Worm (Caenorhabditis elegans) whole organism, late embryonic: ENCODE results near the gene srlf-19.

ENCODE experiments used
- F13H6.1 ChIP-seq: sonication (generic microtip); optimal IDR thresholded peaks from 2 replicates; lab custom pipeline; 2016; ENCODE audit warnings: missing genetic modification characterization, missing compliant biosample characterization
- ceh-18 ChIP-seq: sonication (generic microtip); optimal IDR thresholded peaks from 2 replicates; lab custom pipeline; 2016; ENCODE audit warnings: missing genetic modification characterization, missing compliant biosample characterization
- ceh-22 ChIP-seq: sonication (generic microtip); optimal IDR thresholded peaks from 2 replicates; lab custom pipeline; 2017; ENCODE audit warnings: missing biosample characterization, missing genetic modification characterization
- ceh-30 ChIP-seq: fragments of 150-350 bp; optimal IDR thresholded peaks from 2 replicates; lab custom pipeline; 2014; ENCODE audit warnings: missing biosample characterization, missing genetic modification characterization
- ceh-34 ChIP-seq: sonication (generic microtip); optimal IDR thresholded peaks from 2 replicates; lab custom pipeline; 2016; ENCODE audit warnings: mild to moderate bottlenecking, missing genetic modification characterization, missing compliant biosample characterization
- ceh-45 ChIP-seq: fragments of 200-800 bp; sonication (Bioruptor generic); IDR thresholded peaks from 2 replicates; pipeline ENCODE4 v1.3.6; 2022; ENCODE audit warnings: missing genetic modification reagents, missing genetic modification characterization, missing compliant biosample characterization
- ceh-48 ChIP-seq: sonication (generic microtip); optimal IDR thresholded peaks from 2 replicates; lab custom pipeline; 2016; ENCODE audit warnings: missing genetic modification characterization, inconsistent platforms, missing compliant biosample characterization
- che-1 ChIP-seq: sonication (generic microtip); optimal IDR thresholded peaks from 2 replicates; lab custom pipeline; 2016; ENCODE audit warnings: mild to moderate bottlenecking, missing genetic modification characterization, missing compliant biosample characterization
- dmd-4 ChIP-seq: sonication (generic microtip); optimal IDR thresholded peaks from 2 replicates; lab custom pipeline; 2016; ENCODE audit warnings: borderline replicate concordance, missing genetic modification characterization, missing compliant biosample characterization
- fkh-10 ChIP-seq: fragments of 150-350 bp; optimal IDR thresholded peaks from 2 replicates; lab custom pipeline; 2014; ENCODE audit warnings: missing biosample characterization, missing genetic modification reagents, missing genetic modification characterization
- fkh-6 ChIP-seq: sonication (generic microtip); optimal IDR thresholded peaks from 2 replicates; lab custom pipeline; 2016; ENCODE audit warnings: missing genetic modification characterization, missing compliant biosample characterization
- hlh-30 ChIP-seq: sonication (generic microtip); optimal IDR thresholded peaks from 2 replicates; lab custom pipeline; 2017; ENCODE audit warnings: antibody characterized with exemption, missing genetic modification characterization, missing compliant biosample characterization; ENCODE audit not compliant: insufficient read depth
- nhr-232 ChIP-seq: sonication (generic microtip); optimal IDR thresholded peaks from 2 replicates; lab custom pipeline; 2016; ENCODE audit warnings: missing genetic modification characterization, missing compliant biosample characterization
- pag-3 ChIP-seq: sonication (generic microtip); optimal IDR thresholded peaks from 2 replicates; lab custom pipeline; 2016; ENCODE audit warnings: missing compliant biosample characterization, missing genetic modification characterization, borderline replicate concordance
- pros-1 ChIP-seq: fragments of 150-350 bp; optimal IDR thresholded peaks from 2 replicates; lab custom pipeline; 2014; ENCODE audit warnings: missing biosample characterization, missing genetic modification reagents, missing genetic modification characterization
- ref-2 ChIP-seq: sonication (generic microtip); optimal IDR thresholded peaks from 2 replicates; lab custom pipeline; 2016; ENCODE audit warnings: missing genetic modification characterization, missing compliant biosample characterization
- syd-9 ChIP-seq: sonication (generic microtip); optimal IDR thresholded peaks from 2 replicates; lab custom pipeline; 2016; ENCODE audit warnings: mild to moderate bottlenecking, missing genetic modification characterization, moderate library complexity, missing compliant biosample characterization
- tbx-2 ChIP-seq: sonication (generic microtip); optimal IDR thresholded peaks from 2 replicates; lab custom pipeline; 2016; ENCODE audit warnings: missing genetic modification characterization, missing compliant biosample characterization
- unc-55 ChIP-seq: sonication (generic microtip); optimal IDR thresholded peaks from 2 replicates; lab custom pipeline; 2017; ENCODE audit warnings: missing biosample characterization, missing genetic modification reagents, missing genetic modification characterization

The srlf-19 gene

ce11 chrV:553067-553466, 47.8 kb downstream of the srlf-19 start, which contains the start of gene C14C6.8:
Gene C14C6.8, minus strand, starts transcription at chrV:553167.
- TF ChIP-seq syd-9 (tag; lab: Kevin White, UChicago) (no peak), ceh-34 (tag; lab: Kevin White, UChicago) (no peak), F13H6.1 (tag; lab: Kevin White, UChicago) (no peak), nhr-232 (tag; lab: Kevin White, UChicago) (no peak), pros-1 (tag; lab: Kevin White, UChicago) (no peak), tbx-2 (no peak), ceh-18 (no peak), ref-2 (no peak), pag-3 (tag; lab: Kevin White, UChicago) (no peak), ceh-30 (tag; lab: Kevin White, UChicago) (no peak), unc-55 (GFP tag; lab: Kevin White, UChicago) (no peak), hlh-30 (no peak), ceh-45 (GFP tag; lab: Robert Waterston, UW) (no peak), che-1 (tag; lab: Kevin White, UChicago) (no peak), dmd-4 (no peak), fkh-10 (GFP tag; lab: Kevin White, UChicago) (no peak), fkh-6 (no peak), ceh-22 (tag; lab: Kevin White, UChicago) (no peak), ceh-48 (tag; lab: Kevin White, UChicago) (no peak)
